Worm (Caenorhabditis elegans) whole organism, late embryonic: ENCODE results near the gene irld-55.

Experiments used
- C08G9.2 ChIP-seq: sonication (generic microtip); optimal IDR thresholded peaks from 2 replicates; lab custom pipeline; 2016; ENCODE audit warnings: mild to moderate bottlenecking, missing genetic modification characterization, moderate library complexity, missing compliant biosample characterization
- C38D4.7 ChIP-seq: fragments of 200-800 bp; sonication (Bioruptor generic); optimal IDR thresholded peaks from 2 replicates; lab custom pipeline; 2018; ENCODE audit warnings: mild to moderate bottlenecking, missing genetic modification characterization, moderate library complexity, missing compliant biosample characterization
- F13H6.1 ChIP-seq: sonication (generic microtip); optimal IDR thresholded peaks from 2 replicates; lab custom pipeline; 2016; ENCODE audit warnings: missing genetic modification characterization, missing compliant biosample characterization
- K02D7.2 ChIP-seq: sonication (generic microtip); optimal IDR thresholded peaks from 2 replicates; lab custom pipeline; 2017; ENCODE audit warnings: mild to moderate bottlenecking, missing genetic modification characterization, missing compliant biosample characterization
- Y22D7AL.16 ChIP-seq: sonication (generic microtip); optimal IDR thresholded peaks from 2 replicates; lab custom pipeline; 2016; ENCODE audit warnings: missing genetic modification characterization, missing compliant biosample characterization
- ahr-1 ChIP-seq: sonication (generic microtip); optimal IDR thresholded peaks from 2 replicates; lab custom pipeline; 2016; ENCODE audit warnings: missing genetic modification characterization, missing compliant biosample characterization
- ama-1 ChIP-seq: fragments of 150-350 bp; optimal IDR thresholded peaks from 2 replicates; lab custom pipeline; 2014
- ceh-14 ChIP-seq: sonication (generic microtip); optimal IDR thresholded peaks from 2 replicates; lab custom pipeline; 2016; ENCODE audit warnings: missing genotype, missing genetic modification characterization, missing compliant biosample characterization
- ceh-18 ChIP-seq: sonication (generic microtip); optimal IDR thresholded peaks from 2 replicates; lab custom pipeline; 2016; ENCODE audit warnings: missing genetic modification characterization, missing compliant biosample characterization
- ceh-19 ChIP-seq: fragments of 200-800 bp; sonication (Bioruptor generic); optimal IDR thresholded peaks from 2 replicates; lab custom pipeline; 2018; ENCODE audit warnings: mild to moderate bottlenecking, missing genetic modification characterization, missing compliant biosample characterization
- ceh-2 ChIP-seq: sonication (generic microtip); optimal IDR thresholded peaks from 2 replicates; lab custom pipeline; 2016; ENCODE audit warnings: missing genotype, missing genetic modification characterization, missing compliant biosample characterization
- ceh-24 ChIP-seq: sonication (generic microtip); optimal IDR thresholded peaks from 2 replicates; lab custom pipeline; 2016; ENCODE audit warnings: mild to moderate bottlenecking, missing genetic modification characterization, missing compliant biosample characterization
- ceh-30 ChIP-seq: fragments of 150-350 bp; optimal IDR thresholded peaks from 2 replicates; lab custom pipeline; 2014; ENCODE audit warnings: missing biosample characterization, missing genetic modification characterization
- ceh-34 ChIP-seq: sonication (generic microtip); optimal IDR thresholded peaks from 2 replicates; lab custom pipeline; 2016; ENCODE audit warnings: mild to moderate bottlenecking, missing genetic modification characterization, missing compliant biosample characterization
- ceh-48 ChIP-seq: sonication (generic microtip); optimal IDR thresholded peaks from 2 replicates; lab custom pipeline; 2016; ENCODE audit warnings: missing genetic modification characterization, inconsistent platforms, missing compliant biosample characterization
- ceh-9 ChIP-seq: sonication (generic microtip); optimal IDR thresholded peaks from 2 replicates; lab custom pipeline; 2016; ENCODE audit warnings: mild to moderate bottlenecking, missing genetic modification characterization, inconsistent platforms, missing compliant biosample characterization
- dve-1 ChIP-seq: sonication (generic microtip); optimal IDR thresholded peaks from 2 replicates; lab custom pipeline; 2017; ENCODE audit warnings: antibody characterized with exemption, mild to moderate bottlenecking, missing genetic modification characterization, missing compliant biosample characterization
- elt-2 ChIP-seq: sonication (generic microtip); optimal IDR thresholded peaks from 2 replicates; lab custom pipeline; 2016; ENCODE audit warnings: missing genetic modification reagents, missing genetic modification characterization, missing compliant biosample characterization
- elt-4 ChIP-seq: sonication (generic microtip); optimal IDR thresholded peaks from 2 replicates; lab custom pipeline; 2016; ENCODE audit warnings: missing genetic modification characterization, missing compliant biosample characterization
- gmeb-2 ChIP-seq: sonication (generic microtip); optimal IDR thresholded peaks from 2 replicates; lab custom pipeline; 2016; ENCODE audit warnings: missing genetic modification characterization, inconsistent platforms, missing compliant biosample characterization
- hlh-13 ChIP-seq: fragments of 200-800 bp; sonication (Bioruptor generic); optimal IDR thresholded peaks from 2 replicates; lab custom pipeline; 2018; ENCODE audit warnings: mild to moderate bottlenecking, missing genetic modification characterization, missing compliant biosample characterization
- hlh-15 ChIP-seq: sonication (generic microtip); optimal IDR thresholded peaks from 2 replicates; lab custom pipeline; 2016; ENCODE audit warnings: missing genetic modification characterization, missing compliant biosample characterization
- hlh-30 ChIP-seq: sonication (generic microtip); optimal IDR thresholded peaks from 2 replicates; lab custom pipeline; 2017; ENCODE audit warnings: antibody characterized with exemption, missing genetic modification characterization, missing compliant biosample characterization; ENCODE audit not compliant: insufficient read depth
- hlh-8 ChIP-seq: sonication (generic microtip); optimal IDR thresholded peaks from 2 replicates; lab custom pipeline; 2016; ENCODE audit warnings: missing genotype, missing genetic modification characterization, missing compliant biosample characterization
- lin-11 ChIP-seq: fragments of 200-800 bp; sonication (Bioruptor generic); optimal IDR thresholded peaks from 2 replicates; lab custom pipeline; 2018; ENCODE audit warnings: mild to moderate bottlenecking, missing genetic modification characterization, missing compliant biosample characterization
- madf-2 ChIP-seq: sonication (generic microtip); optimal IDR thresholded peaks from 2 replicates; lab custom pipeline; 2017; ENCODE audit warnings: missing genetic modification characterization, missing compliant biosample characterization
- mec-3 ChIP-seq: sonication (generic microtip); optimal IDR thresholded peaks from 2 replicates; lab custom pipeline; 2016; ENCODE audit warnings: borderline replicate concordance, missing genetic modification characterization, missing compliant biosample characterization
- nhr-11 ChIP-seq: fragments of 150-350 bp; optimal IDR thresholded peaks from 2 replicates; lab custom pipeline; 2014; ENCODE audit warnings: missing biosample characterization, missing genetic modification characterization
- pha-2 ChIP-seq: sonication (generic microtip); optimal IDR thresholded peaks from 2 replicates; lab custom pipeline; 2017; ENCODE audit warnings: mild to moderate bottlenecking, missing genetic modification characterization, missing compliant biosample characterization
- pha-4 ChIP-seq: fragments of 150-350 bp; optimal IDR thresholded peaks from 2 replicates; lab custom pipeline; 2018; ENCODE audit warnings: missing biosample characterization, missing genetic modification reagents, missing genetic modification characterization
- pqm-1 ChIP-seq: sonication (generic microtip); optimal IDR thresholded peaks from 2 replicates; lab custom pipeline; 2016; ENCODE audit warnings: missing genetic modification characterization, missing compliant biosample characterization
- pros-1 ChIP-seq: fragments of 150-350 bp; optimal IDR thresholded peaks from 2 replicates; lab custom pipeline; 2014; ENCODE audit warnings: missing biosample characterization, missing genetic modification reagents, missing genetic modification characterization
- sdc-2 ChIP-seq: sonication (generic microtip); optimal IDR thresholded peaks from 2 replicates; lab custom pipeline; 2016; ENCODE audit warnings: missing genotype, missing genetic modification characterization, missing compliant biosample characterization
- syd-9 ChIP-seq: sonication (generic microtip); optimal IDR thresholded peaks from 2 replicates; lab custom pipeline; 2016; ENCODE audit warnings: mild to moderate bottlenecking, missing genetic modification characterization, moderate library complexity, missing compliant biosample characterization
- tbx-7 ChIP-seq: sonication (generic microtip); optimal IDR thresholded peaks from 2 replicates; lab custom pipeline; 2016; ENCODE audit warnings: missing genotype, missing genetic modification characterization, missing compliant biosample characterization
- ttx-3 ChIP-seq: sonication (generic microtip); optimal IDR thresholded peaks from 2 replicates; lab custom pipeline; 2016; ENCODE audit warnings: missing genetic modification reagents, missing genetic modification characterization, missing compliant biosample characterization
- unc-3 ChIP-seq, 2 experiments: fragments of 200-800 bp in 1 of 2; sonication (Bioruptor generic) in 1 of 2; sonication (generic microtip) in 1 of 2; conservative IDR thresholded peaks in 1 of 2; optimal IDR thresholded peaks in 1 of 2; 2 replicates each; pipeline versions ENCODE4 v1.3.6 to Lab custom; 2016 to 2022; ENCODE audit warnings: missing compliant biosample characterization in 2 of 2, missing genetic modification characterization in 2 of 2, missing genetic modification reagents in 1 of 2
- unc-42 ChIP-seq: sonication (generic microtip); optimal IDR thresholded peaks from 2 replicates; lab custom pipeline; 2016; ENCODE audit warnings: missing genotype, missing genetic modification characterization, missing compliant biosample characterization
- unc-55 ChIP-seq: sonication (generic microtip); optimal IDR thresholded peaks from 2 replicates; lab custom pipeline; 2017; ENCODE audit warnings: missing biosample characterization, missing genetic modification reagents, missing genetic modification characterization
- zip-5 ChIP-seq: sonication (generic microtip); optimal IDR thresholded peaks from 2 replicates; lab custom pipeline; 2016; ENCODE audit warnings: missing genetic modification characterization, missing compliant biosample characterization
- ztf-16 ChIP-seq: sonication (generic microtip); optimal IDR thresholded peaks from 2 replicates; lab custom pipeline; 2017; ENCODE audit warnings: missing genetic modification characterization, missing compliant biosample characterization

irld-55 gene

ce11 chrIV:13982425-13982824, 37.6 kb upstream of the irld-55 start, which contains the start of gene gei-18:
TSS of gene gei-18 (minus strand) at chrIV:13982525.
- TF ChIP-seq sdc-2 (tag; lab: Kevin White, UChicago) (no peak), ceh-2 (no peak), pros-1 (tag; lab: Kevin White, UChicago) (no peak), mec-3 (tag; lab: Kevin White, UChicago) (no peak), hlh-15 (tag; lab: Kevin White, UChicago) (no peak), ceh-14 (tag; lab: Kevin White, UChicago) (no peak), syd-9 (tag; lab: Kevin White, UChicago) (no peak), tbx-7 (tag; lab: Kevin White, UChicago) (no peak)

- TF ChIP-seq syd-9 (tag; lab: Kevin White, UChicago), result no peak
- no peak for TF ChIP-seq lin-11 (tag; lab: Kevin White, UChicago)
- no peak for TF ChIP-seq ceh-48 (tag; lab: Kevin White, UChicago)
- no peak for TF ChIP-seq unc-42 (tag; lab: Kevin White, UChicago)
- TF ChIP-seq ahr-1, result no peak
- TF ChIP-seq C08G9.2 (tag; lab: Kevin White, UChicago), result no peak
- no peak for TF ChIP-seq ama-1
- no peak for TF ChIP-seq ceh-2
- no peak for TF ChIP-seq ceh-19
- no peak for TF ChIP-seq Y22D7AL.16 (tag; lab: Kevin White, UChicago)
- no peak for TF ChIP-seq mec-3 (tag; lab: Kevin White, UChicago)
- no peak for TF ChIP-seq C38D4.7 (GFP tag; lab: Kevin White, UChicago)
- TF ChIP-seq elt-4 (tag; lab: Kevin White, UChicago), result no peak
- TF ChIP-seq ttx-3, result no peak
- no peak for TF ChIP-seq ceh-34 (tag; lab: Kevin White, UChicago)
- TF ChIP-seq pros-1 (tag; lab: Kevin White, UChicago), result no peak
- TF ChIP-seq hlh-30 (tag; lab: Kevin White, UChicago), result no peak
- no peak for TF ChIP-seq madf-2 (tag; lab: Kevin White, UChicago)
Observed at ce11 chrIV:13984041-13984440, 36.0 kb upstream of the irld-55 start, which contains the start of gene tor-2. TSS of gene tor-2 (minus strand) at chrIV:13984141.

- TF ChIP-seq ttx-3 (no peak), hlh-13 (GFP tag; lab: Kevin White, UChicago) (no peak), K02D7.2 (tag; lab: Kevin White, UChicago) (no peak), elt-4 (tag; lab: Kevin White, UChicago) (no peak), ceh-2 (no peak), ahr-1 (no peak), ceh-30 (tag; lab: Kevin White, UChicago) (no peak), unc-3 (GFP tag; conservative IDR thresholded peaks at IDR 0.05; lab: Robert Waterston, UW) (no peak), unc-3 (tag; optimal IDR thresholded peaks at IDR 0.05; lab: Kevin White, UChicago) (no peak), ceh-9 (no peak), hlh-8 (no peak), gmeb-2 (tag; lab: Kevin White, UChicago) (no peak), sdc-2 (tag; lab: Kevin White, UChicago) (no peak), F13H6.1 (no peak), lin-11 (tag; lab: Kevin White, UChicago) (no peak)
- TF ChIP-seq, all 69 proteins: peak for 0
Observed at ce11 chrIV:13985705-13986104, 34.3 kb upstream of the irld-55 start, which contains the start of gene tor-1. TSS of gene tor-1 (minus strand) at chrIV:13985805.

- TF ChIP-seq unc-55 (GFP tag; lab: Kevin White, UChicago), result no peak
- no peak for TF ChIP-seq pha-2 (tag; lab: Kevin White, UChicago)
- no peak for TF ChIP-seq elt-2 (tag; lab: Kevin White, UChicago)
- no peak for TF ChIP-seq pqm-1
- TF ChIP-seq ztf-16 (tag; lab: Kevin White, UChicago), result no peak
- no peak for TF ChIP-seq zip-5 (tag; lab: Kevin White, UChicago)
- no peak for TF ChIP-seq ttx-3
- TF ChIP-seq pha-4 (tag; lab: Kevin White, UChicago), result no peak
- no peak for TF ChIP-seq madf-2 (tag; lab: Kevin White, UChicago)
- TF ChIP-seq ceh-30 (tag; lab: Kevin White, UChicago), result no peak
- no peak for TF ChIP-seq ceh-48 (tag; lab: Kevin White, UChicago)
- no peak for TF ChIP-seq dve-1 (tag; lab: Kevin White, UChicago)
- no peak for TF ChIP-seq nhr-11 (tag; lab: Kevin White, UChicago)
- no peak for TF ChIP-seq ceh-18
- TF ChIP-seq ceh-24 (tag; lab: Kevin White, UChicago), result no peak
- no peak for TF ChIP-seq ahr-1
Observed at ce11 chrIV:13988781-13989180, 31.2 kb upstream of the irld-55 start, which contains the start of gene egl-23. TSS of gene egl-23 (plus strand) at chrIV:13989081.
